Fruit fly (Drosophila melanogaster): ENCODE results near the gene CG11322.
A peak's percentile ranks its signal among the peaks of the same experiment; 100 is the strongest.

The CG11322 gene

dm6 chr2L:6741980-6742591, 17.3 kb downstream of the CG11322 start, which contains the start of gene meng (continued):
- TF ChIP-seq gro (GFP tag; optimal IDR thresholded peaks at IDR 0.05) (no peak), HLHmδ (GFP tag; optimal IDR thresholded peaks at IDR 0.05) (no peak), Doc2 (GFP tag; IDR thresholded peaks at IDR 0.05) (no peak), bowl (GFP tag; IDR thresholded peaks at IDR 0.05) (no peak), CG16863 (GFP tag; optimal IDR thresholded peaks at IDR 0.05) (no peak), CG2889 (GFP tag; IDR thresholded peaks at IDR 0.05) (no peak), fd96Cb (tag; optimal IDR thresholded peaks at IDR 0.05) (no peak), CG11696 (GFP tag; IDR thresholded peaks at IDR 0.05) (no peak), D19A (tag; optimal IDR thresholded peaks at IDR 0.05) (peak; percentile 88), mam (GFP tag; optimal IDR thresholded peaks at IDR 0.05) (no peak), CG13296 (GFP tag; optimal IDR thresholded peaks at IDR 0.05) (peak; percentile 4), CG8359 (GFP tag; optimal IDR thresholded peaks at IDR 0.05; ENCODE audit: borderline replicate concordance) (no peak), CG34422 (GFP tag; IDR thresholded peaks at IDR 0.05) (no peak), Jarid2 (GFP tag; optimal IDR thresholded peaks at IDR 0.05) (peak; percentile 39), Sin3A (optimal IDR thresholded peaks at IDR 0.05) (no peak), CG31365 (tag; optimal IDR thresholded peaks at IDR 0.05) (no peak), Trl (optimal IDR thresholded peaks at IDR 0.05) (peak; percentile 35 to 79), Trl (GFP tag; optimal IDR thresholded peaks at IDR 0.05) (no peak)

- TF ChIP-seq corto (GFP tag; optimal IDR thresholded peaks at IDR 0.05) (no peak), eyg (GFP tag; optimal IDR thresholded peaks at IDR 0.05) (no peak), slbo (GFP tag; IDR thresholded peaks at IDR 0.05) (0 out of 2 replicates have a peak, but pooled peaks have one; percentile 21), CG16815 (GFP tag; optimal IDR thresholded peaks at IDR 0.05) (no peak)
These were observed 19.3 kb downstream of the CG11322 start, which contains the start of gene TTLL3A for dm6 chr2L:6740088-6740487. Gene TTLL3A (minus strand): TSS chr2L:6740188.

dm6 chr2L:6732566-6732965, 26.9 kb downstream of the CG11322 start, which contains the start of gene TTLL3B:
Gene TTLL3B (plus strand): TSS chr2L:6732866.
- no peak for TF ChIP-seq lbe (GFP tag; optimal IDR thresholded peaks at IDR 0.05)
- TF ChIP-seq zen (tag; optimal IDR thresholded peaks at IDR 0.05) = no peak
- TF ChIP-seq Sox102F (GFP tag; optimal IDR thresholded peaks at IDR 0.05) = no peak
- TF ChIP-seq luna (GFP tag; optimal IDR thresholded peaks at IDR 0.05) = no peak
- no peak for TF ChIP-seq sim (GFP tag; IDR thresholded peaks at IDR 0.05)
- TF ChIP-seq tx (GFP tag; optimal IDR thresholded peaks at IDR 0.05) = no peak
- no peak for TF ChIP-seq Jarid2 (GFP tag; optimal IDR thresholded peaks at IDR 0.05)
- no peak for TF ChIP-seq Mes4 (GFP tag; optimal IDR thresholded peaks at IDR 0.05)
- no peak for TF ChIP-seq ab (GFP tag; optimal IDR thresholded peaks at IDR 0.05)
- TF ChIP-seq nerfin-1 (tag; optimal IDR thresholded peaks at IDR 0.05) = no peak
- no peak for TF ChIP-seq zen2 (GFP tag; IDR thresholded peaks at IDR 0.05; ENCODE audit: partially characterized antibody)
- no peak for TF ChIP-seq CG32532 (GFP tag; IDR thresholded peaks at IDR 0.05)
- no peak for TF ChIP-seq CG11247 (GFP tag; IDR thresholded peaks at IDR 0.05)

dm6 chr2L:6723750-6724503, 35.5 kb downstream of the CG11322 start, which contains the start of gene Liprin-alpha:
Gene Liprin-alpha (plus strand): TSS chr2L:6723903.
- TF ChIP-seq Dp (GFP tag; optimal IDR thresholded peaks at IDR 0.05) = no peak
- TF ChIP-seq CG8388 (GFP tag; optimal IDR thresholded peaks at IDR 0.05) = no peak
- no peak for TF ChIP-seq CG10209 (GFP tag; optimal IDR thresholded peaks at IDR 0.05)
- peak; percentile 51 for TF ChIP-seq CG9797 (GFP tag; optimal IDR thresholded peaks at IDR 0.05)
- peak; percentile 86 for TF ChIP-seq CG7928 (GFP tag; optimal IDR thresholded peaks at IDR 0.05)
- peak; percentile 89 for TF ChIP-seq chinmo (GFP tag; IDR thresholded peaks at IDR 0.05; ENCODE audit: partially characterized antibody)
- 0 out of 2 replicates have a peak, but pooled peaks have one; percentile 19 for TF ChIP-seq ato (GFP tag; IDR thresholded peaks at IDR 0.05; ENCODE audit: partially characterized antibody)
- TF ChIP-seq CG10979 (tag; optimal IDR thresholded peaks at IDR 0.05) = peak; percentile 20
- peak; percentile 88 for TF ChIP-seq CG8478 (optimal IDR thresholded peaks at IDR 0.05)
- TF ChIP-seq pzg (GFP tag; optimal IDR thresholded peaks at IDR 0.05) = peak; percentile 36
- peak; percentile 79 for TF ChIP-seq MESR4 (GFP tag; optimal IDR thresholded peaks at IDR 0.05)
- no peak for TF ChIP-seq yki (optimal IDR thresholded peaks at IDR 0.05)
- peak in 1 of 2 experiments; percentile 57 for TF ChIP-seq Hr78 (GFP tag; optimal IDR thresholded peaks at IDR 0.05)

Data from whole organism, embryonic.